Fruit fly (Drosophila melanogaster): Measurements from ENCODE around the gene GatC.

Gene GatC

DNA sequence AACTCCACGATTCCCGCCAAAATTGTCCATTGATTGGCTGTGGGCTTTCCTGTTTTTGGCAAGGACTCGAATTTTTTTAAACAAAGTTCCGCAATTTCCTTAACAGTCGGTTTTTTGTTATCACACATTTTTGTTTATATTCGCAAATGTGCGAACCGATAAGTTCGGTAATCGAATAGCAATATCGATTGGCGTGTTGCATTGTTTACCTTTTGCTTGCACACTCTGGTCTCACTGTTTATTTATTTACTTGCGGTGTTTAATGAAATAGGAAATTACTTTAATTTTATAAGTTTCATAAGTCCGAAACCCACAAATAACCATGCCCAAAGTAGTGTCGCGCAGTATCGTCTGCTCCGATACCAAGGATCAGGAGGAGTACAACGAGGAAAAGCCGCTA lies 21.6 kb downstream of the GatC start, which contains the start of the genes Adat1 and CG16865 (continued):
- no peak for TF ChIP-seq crc (GFP tag; optimal IDR thresholded peaks at IDR 0.05)
- TF ChIP-seq Bdp1 (GFP tag; optimal IDR thresholded peaks at IDR 0.05): no peak
- TF ChIP-seq fd96Cb (tag; optimal IDR thresholded peaks at IDR 0.05): no peak
- TF ChIP-seq unc-4 (GFP tag; IDR thresholded peaks at IDR 0.05; ENCODE audit: partially characterized antibody): peak; percentile 62
- no peak for TF ChIP-seq Taf1 (GFP tag; IDR thresholded peaks at IDR 0.05)
- TF ChIP-seq scrt (GFP tag; optimal IDR thresholded peaks at IDR 0.05): no peak
- no peak for TF ChIP-seq Dfd (GFP tag; optimal IDR thresholded peaks at IDR 0.05)
- TF ChIP-seq z (GFP tag; IDR thresholded peaks at IDR 0.05): no peak
- no peak for TF ChIP-seq ken (GFP tag; IDR thresholded peaks at IDR 0.05)
- TF ChIP-seq CG33213 (GFP tag; optimal IDR thresholded peaks at IDR 0.05): peak; percentile 14
- peak; percentile 46 for TF ChIP-seq MESR4 (GFP tag; optimal IDR thresholded peaks at IDR 0.05)
- TF ChIP-seq tll (GFP tag; optimal IDR thresholded peaks at IDR 0.05): no peak
- no peak for TF ChIP-seq CG1529 (GFP tag; optimal IDR thresholded peaks at IDR 0.05)
- TF ChIP-seq sima (GFP tag; optimal IDR thresholded peaks at IDR 0.05): no peak
- no peak for TF ChIP-seq CG8281 (tag; optimal IDR thresholded peaks at IDR 0.05)
- no peak for TF ChIP-seq Lpt (GFP tag; optimal IDR thresholded peaks at IDR 0.05)
- no peak for TF ChIP-seq sr (GFP tag; IDR thresholded peaks at IDR 0.05)
- TF ChIP-seq ftz-f1 (GFP tag; optimal IDR thresholded peaks at IDR 0.05): no peak
- TF ChIP-seq CG14050 (GFP tag; IDR thresholded peaks at IDR 0.05): no peak
- no peak for TF ChIP-seq Ptx1 (GFP tag; IDR thresholded peaks at IDR 0.05)
- no peak for TF ChIP-seq CG12391 (tag; optimal IDR thresholded peaks at IDR 0.05)
- TF ChIP-seq CG16813 (GFP tag; IDR thresholded peaks at IDR 0.05; ENCODE audit: partially characterized antibody): peak; percentile 54; the same call in 2 of the 3 replicates
- no peak for TF ChIP-seq CG1603 (tag; optimal IDR thresholded peaks at IDR 0.05)
- no peak for TF ChIP-seq CG32772 (GFP tag; IDR thresholded peaks at IDR 0.05)
- TF ChIP-seq insv (GFP tag; optimal IDR thresholded peaks at IDR 0.05): no peak
- no peak for TF ChIP-seq gsb-n (tag; optimal IDR thresholded peaks at IDR 0.05)
- peak; percentile 67 for TF ChIP-seq pzg (GFP tag; optimal IDR thresholded peaks at IDR 0.05)
- no peak for TF ChIP-seq Dad (GFP tag; optimal IDR thresholded peaks at IDR 0.05)
- 0 out of 3 replicates have a peak, but pooled peaks have one; percentile 31 for TF ChIP-seq Opbp (GFP tag; IDR thresholded peaks at IDR 0.05; ENCODE audit: partially characterized antibody)
- TF ChIP-seq Oaz (GFP tag; IDR thresholded peaks at IDR 0.05): no peak
- no peak for TF ChIP-seq CG5245 (GFP tag; optimal IDR thresholded peaks at IDR 0.05)
- TF ChIP-seq Xrp1 (GFP tag; IDR thresholded peaks at IDR 0.05): no peak
- TF ChIP-seq CG15073 (GFP tag; optimal IDR thresholded peaks at IDR 0.05): no peak
- no peak for TF ChIP-seq CG6654 (GFP tag; optimal IDR thresholded peaks at IDR 0.05)
- no peak for TF ChIP-seq tx (GFP tag; optimal IDR thresholded peaks at IDR 0.05)
- no peak for TF ChIP-seq peb (GFP tag; IDR thresholded peaks at IDR 0.05)
- TF ChIP-seq CG18262 (tag; optimal IDR thresholded peaks at IDR 0.05): no peak
- TF ChIP-seq en (GFP tag; optimal IDR thresholded peaks at IDR 0.05): no peak
- TF ChIP-seq abd-A (tag; optimal IDR thresholded peaks at IDR 0.05): no peak
- no peak for TF ChIP-seq bab2 (GFP tag; optimal IDR thresholded peaks at IDR 0.05)
- TF ChIP-seq sob (GFP tag; IDR thresholded peaks at IDR 0.05): no peak
- no peak for TF ChIP-seq H2.0 (GFP tag; IDR thresholded peaks at IDR 0.05)
- no peak for TF ChIP-seq CG10959 (GFP tag; IDR thresholded peaks at IDR 0.05)
- TF ChIP-seq CG14710 (tag; optimal IDR thresholded peaks at IDR 0.05): peak; percentile 35
- no peak for TF ChIP-seq CG3838 (GFP tag; optimal IDR thresholded peaks at IDR 0.05)
- TF ChIP-seq CG15696 (tag; optimal IDR thresholded peaks at IDR 0.05): peak; percentile 21
- TF ChIP-seq CkIIα-i1 (GFP tag; IDR thresholded peaks at IDR 0.05): no peak
- peak; percentile 87 for TF ChIP-seq stwl (tag; optimal IDR thresholded peaks at IDR 0.05)
- TF ChIP-seq Mrtf (GFP tag; IDR thresholded peaks at IDR 0.05): no peak
- TF ChIP-seq PHDP (tag; optimal IDR thresholded peaks at IDR 0.05): no peak
- no peak for TF ChIP-seq danr (GFP tag; IDR thresholded peaks at IDR 0.05)
- no peak for TF ChIP-seq CG10565 (GFP tag; optimal IDR thresholded peaks at IDR 0.05)
